Worm (Caenorhabditis elegans) whole organism, young adult: ENCODE results near the gene fbxa-224.

Experiments
- B0019.2 ChIP-seq: fragments of 200-800 bp; sonication (Bioruptor generic); conservative IDR thresholded peaks from 2 replicates; pipeline ENCODE4 v1.3.6; 2022; ENCODE audit warnings: missing genetic modification reagents, missing genetic modification characterization, missing compliant biosample characterization
- F22D6.2 ChIP-seq: sonication (generic microtip); optimal IDR thresholded peaks from 2 replicates; lab custom pipeline; 2016; ENCODE audit warnings: mild to moderate bottlenecking, missing genetic modification characterization, missing compliant biosample characterization
- Y53G8AR.9 ChIP-seq: fragments of 200-800 bp; sonication (Bioruptor generic); conservative IDR thresholded peaks from 2 replicates; pipeline ENCODE4 v1.3.6; 2022; ENCODE audit warnings: missing genetic modification reagents, missing genetic modification characterization, missing compliant biosample characterization
- Y79H2A.3 ChIP-seq: fragments of 200-800 bp; sonication (Bioruptor generic); conservative IDR thresholded peaks from 2 replicates; pipeline ENCODE4 v1.3.6; 2022; ENCODE audit warnings: missing genetic modification reagents, missing genetic modification characterization, missing compliant biosample characterization
- ama-1 ChIP-seq, 3 experiments: fragments of 150-350 bp in 1 of 3; sonication (generic microtip) in 2 of 3; optimal IDR thresholded peaks; 2 replicates each; lab custom pipeline; 2014 to 2018; ENCODE audit warnings: missing biosample characterization in 2 of 3, missing genetic modification characterization in 2 of 3, missing genetic modification reagents in 2 of 3
- aptf-2 ChIP-seq: fragments of 200-800 bp; sonication (Bioruptor generic); conservative IDR thresholded peaks from 2 replicates; pipeline ENCODE4 v1.3.6; 2022; ENCODE audit warnings: missing genetic modification reagents, missing genetic modification characterization, missing compliant biosample characterization
- atf-7 ChIP-seq: sonication (generic microtip); optimal IDR thresholded peaks from 2 replicates; lab custom pipeline; 2017; ENCODE audit warnings: mild to moderate bottlenecking, missing genetic modification characterization, missing compliant biosample characterization
- attf-3 ChIP-seq: fragments of 200-800 bp; sonication (Bioruptor generic); conservative IDR thresholded peaks from 2 replicates; pipeline ENCODE4 v1.3.6; 2022; ENCODE audit warnings: missing genetic modification reagents, missing genetic modification characterization, missing compliant biosample characterization
- cebp-1 ChIP-seq, 2 experiments: fragments of 200-800 bp in 1 of 2; sonication (Bioruptor generic) in 1 of 2; sonication (generic microtip) in 1 of 2; IDR thresholded peaks in 1 of 2; optimal IDR thresholded peaks in 1 of 2; 2 replicates each; pipeline versions ENCODE4 v1.3.6 to Lab custom; 2017 to 2022; ENCODE audit warnings: missing compliant biosample characterization in 2 of 2, missing genetic modification characterization in 2 of 2, mild to moderate bottlenecking in 1 of 2, missing genetic modification reagents in 1 of 2, moderate library complexity in 1 of 2
- ceh-100 ChIP-seq: fragments of 200-800 bp; sonication (Bioruptor generic); IDR thresholded peaks from 2 replicates; pipeline ENCODE4 v1.3.6; 2022; ENCODE audit warnings: missing genetic modification reagents, missing genetic modification characterization, missing compliant biosample characterization
- ceh-40 ChIP-seq: fragments of 200-800 bp; sonication (Bioruptor generic); IDR thresholded peaks from 2 replicates; pipeline ENCODE4 v1.3.6; 2022; ENCODE audit warnings: missing genetic modification characterization, missing compliant biosample characterization
- ceh-91 ChIP-seq: fragments of 200-800 bp; sonication (Bioruptor generic); IDR thresholded peaks from 2 replicates; pipeline ENCODE4 v1.3.6; 2022; ENCODE audit warnings: missing genetic modification reagents, missing genetic modification characterization, missing compliant biosample characterization
- dox-1 ChIP-seq: fragments of 200-800 bp; sonication (Bioruptor generic); IDR thresholded peaks from 2 replicates; pipeline ENCODE4 v1.3.6; 2022; ENCODE audit warnings: missing genetic modification reagents, missing genetic modification characterization, missing compliant biosample characterization
- dpl-1 ChIP-seq: fragments of 150-350 bp; optimal IDR thresholded peaks from 2 replicates; lab custom pipeline; 2014; ENCODE audit warnings: missing biosample characterization, missing genetic modification reagents, missing genetic modification characterization
- fkh-3 ChIP-seq: sonication (generic microtip); optimal IDR thresholded peaks from 2 replicates; lab custom pipeline; 2016; ENCODE audit warnings: mild to moderate bottlenecking, missing genetic modification characterization, missing compliant biosample characterization
- gei-17 ChIP-seq: fragments of 200-800 bp; sonication (Bioruptor generic); optimal IDR thresholded peaks from 2 replicates; lab custom pipeline; 2018; ENCODE audit warnings: mild to moderate bottlenecking, missing genetic modification characterization, missing compliant biosample characterization
- let-607 ChIP-seq, 2 experiments: fragments of 200-800 bp in 1 of 2; sonication (Bioruptor generic) in 1 of 2; sonication (generic microtip) in 1 of 2; optimal IDR thresholded peaks; 2 replicates each; lab custom pipeline; 2016 to 2018; ENCODE audit warnings: mild to moderate bottlenecking in 2 of 2, missing compliant biosample characterization in 2 of 2, missing genetic modification characterization in 2 of 2, moderate library complexity in 2 of 2, missing genotype in 1 of 2
- lin-54 ChIP-seq: fragments of 200-800 bp; sonication (Bioruptor generic); optimal IDR thresholded peaks from 2 replicates; lab custom pipeline; 2018; ENCODE audit warnings: mild to moderate bottlenecking, missing genetic modification characterization, missing compliant biosample characterization
- lir-1 ChIP-seq: fragments of 200-800 bp; sonication (Bioruptor generic); conservative IDR thresholded peaks from 2 replicates; pipeline ENCODE4 v1.3.6; 2022; ENCODE audit warnings: missing genetic modification reagents, missing genetic modification characterization, missing compliant biosample characterization
- lsl-1 ChIP-seq: fragments of 200-800 bp; sonication (Bioruptor generic); optimal IDR thresholded peaks from 2 replicates; lab custom pipeline; 2018; ENCODE audit warnings: mild to moderate bottlenecking, missing genetic modification characterization, moderate library complexity, missing compliant biosample characterization
- lsy-27 ChIP-seq: sonication (generic microtip); optimal IDR thresholded peaks from 2 replicates; lab custom pipeline; 2017; ENCODE audit warnings: missing genetic modification characterization, mild to moderate bottlenecking, missing compliant biosample characterization, antibody characterized with exemption, missing genotype, borderline replicate concordance; ENCODE audit not compliant: insufficient read depth
- mel-28 ChIP-seq: sonication (generic microtip); optimal IDR thresholded peaks from 2 replicates; lab custom pipeline; 2016; ENCODE audit warnings: borderline replicate concordance, mild to moderate bottlenecking, missing genetic modification characterization, missing compliant biosample characterization
- mes-4 ChIP-seq: sonication (generic microtip); optimal IDR thresholded peaks from 2 replicates; lab custom pipeline; 2016; ENCODE audit warnings: missing genotype, missing genetic modification characterization, missing compliant biosample characterization
- nfya-1 ChIP-seq: sonication (generic microtip); optimal IDR thresholded peaks from 2 replicates; lab custom pipeline; 2017; ENCODE audit warnings: antibody characterized with exemption, missing compliant biosample characterization, missing genetic modification characterization, borderline replicate concordance; ENCODE audit not compliant: insufficient read depth
- nhr-179 ChIP-seq: sonication (generic microtip); optimal IDR thresholded peaks from 2 replicates; lab custom pipeline; 2016; ENCODE audit warnings: mild to moderate bottlenecking, missing genetic modification characterization, missing compliant biosample characterization
- nhr-80 ChIP-seq: sonication (generic microtip); optimal IDR thresholded peaks from 2 replicates; lab custom pipeline; 2016; ENCODE audit warnings: missing genetic modification characterization, missing compliant biosample characterization
- snpc-1.1 ChIP-seq: sonication (generic microtip); optimal IDR thresholded peaks from 2 replicates; lab custom pipeline; 2017; ENCODE audit warnings: missing genetic modification characterization, mild to moderate bottlenecking, missing compliant biosample characterization, antibody characterized with exemption, moderate library complexity, missing genotype, missing genetic modification reagents; ENCODE audit not compliant: insufficient read depth
- snpc-1.3 ChIP-seq: sonication (generic microtip); optimal IDR thresholded peaks from 2 replicates; lab custom pipeline; 2017; ENCODE audit warnings: missing genetic modification characterization, mild to moderate bottlenecking, missing compliant biosample characterization, antibody characterized with exemption, moderate library complexity, missing genotype, missing genetic modification reagents; ENCODE audit not compliant: insufficient read depth
- snpc-3.4 ChIP-seq: sonication (generic microtip); optimal IDR thresholded peaks from 2 replicates; lab custom pipeline; 2017; ENCODE audit warnings: missing genetic modification characterization, mild to moderate bottlenecking, missing compliant biosample characterization, antibody characterized with exemption, moderate library complexity, missing genotype, missing genetic modification reagents
- xnd-1 ChIP-seq: sonication (generic microtip); optimal IDR thresholded peaks from 2 replicates; lab custom pipeline; 2016; ENCODE audit warnings: missing genotype, missing genetic modification reagents, missing genetic modification characterization, missing compliant biosample characterization
- zfh-2 ChIP-seq: fragments of 200-800 bp; sonication (Bioruptor generic); conservative IDR thresholded peaks from 2 replicates; pipeline ENCODE4 v1.3.6; 2022; ENCODE audit warnings: missing genetic modification reagents, missing genetic modification characterization, missing compliant biosample characterization
- ztf-22 ChIP-seq: fragments of 200-800 bp; sonication (Bioruptor generic); optimal IDR thresholded peaks from 2 replicates; lab custom pipeline; 2018; ENCODE audit warnings: mild to moderate bottlenecking, missing genetic modification characterization, moderate library complexity, missing compliant biosample characterization
- ztf-6 ChIP-seq: fragments of 200-800 bp; sonication (Bioruptor generic); IDR thresholded peaks from 2 replicates; pipeline ENCODE4 v1.3.6; 2022; ENCODE audit warnings: missing genetic modification reagents, missing genetic modification characterization, missing compliant biosample characterization

fbxa-224 gene

ce11 chrII:7544782-7545181, 3.2 kb downstream of the fbxa-224 start:
- TF ChIP-seq lsl-1 (no peak), ceh-40 (no peak), zfh-2 (GFP tag; lab: Robert Waterston, UW) (peak; percentile 64; the same call in 1 of the 2 replicates), lin-54 (no peak), snpc-3.4 (tag; lab: Kevin White, UChicago) (no peak), nhr-80 (no peak), aptf-2 (no peak), ztf-22 (GFP tag; lab: Kevin White, UChicago) (no peak), Y53G8AR.9 (GFP tag; lab: Robert Waterston, UW) (no peak)

ce11 chrII:7543808-7544207, 4.1 kb downstream of the fbxa-224 start, which contains the start of gene rol-8:
Gene rol-8, plus strand, starts transcription at chrII:7544108.
- no peak for TF ChIP-seq lsy-27 (tag; lab: Kevin White, UChicago)
- no peak for TF ChIP-seq F22D6.2 (tag; lab: Kevin White, UChicago)
- TF ChIP-seq ztf-6 = no peak
- TF ChIP-seq ceh-100 (GFP tag; lab: Robert Waterston, UW) = no peak
- no peak for TF ChIP-seq cebp-1 (GFP tag; IDR thresholded peaks at IDR 0.05; lab: Robert Waterston, UW)
- TF ChIP-seq cebp-1 (tag; optimal IDR thresholded peaks at IDR 0.05; lab: Kevin White, UChicago) = no peak
- TF ChIP-seq mes-4 = no peak
- TF ChIP-seq ama-1 (optimal IDR thresholded peaks at IDR 0.05; lab: Kevin White, UChicago) = no peak
- TF ChIP-seq ama-1 (GFP tag; optimal IDR thresholded peaks at IDR 0.05; lab: Kevin White, UChicago) = no peak
- TF ChIP-seq atf-7 = no peak
- TF ChIP-seq B0019.2 = no peak
- no peak for TF ChIP-seq gei-17 (GFP tag; lab: Kevin White, UChicago)
- no peak for TF ChIP-seq dpl-1
- TF ChIP-seq xnd-1 (tag; lab: Kevin White, UChicago) = no peak
- TF ChIP-seq nhr-179 = no peak
- TF ChIP-seq snpc-1.3 (tag; lab: Kevin White, UChicago) = no peak

DNA sequence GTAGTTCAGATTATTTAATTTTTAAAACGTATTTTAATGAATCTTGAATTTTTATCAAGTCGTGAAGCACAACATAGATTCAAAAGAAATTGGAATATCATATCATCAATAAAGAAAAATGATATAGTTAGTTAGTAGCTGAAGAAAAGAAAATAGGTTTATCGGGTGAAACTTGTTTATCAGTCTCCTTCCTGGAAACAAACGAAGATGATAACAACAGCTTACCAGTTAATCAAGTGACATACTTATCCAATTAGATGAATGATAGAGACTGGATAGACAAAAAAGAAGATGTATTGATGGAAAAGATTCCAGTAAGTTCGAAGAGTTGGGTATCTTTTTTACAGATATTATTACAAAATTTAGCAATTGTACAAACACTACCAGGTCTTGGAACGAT, 5.0 kb downstream of the fbxa-224 start:
- TF ChIP-seq ceh-91 (GFP tag; lab: Robert Waterston, UW) (no peak), lir-1 (GFP tag; lab: Robert Waterston, UW) (no peak), attf-3 (no peak), fkh-3 (tag; lab: Kevin White, UChicago) (no peak), Y53G8AR.9 (GFP tag; lab: Robert Waterston, UW) (no peak), let-607 (tag; optimal IDR thresholded peaks at IDR 0.05; lab: Kevin White, UChicago) (no peak), snpc-1.1 (no peak), Y79H2A.3 (GFP tag; lab: Robert Waterston, UW) (no peak), mel-28 (tag; lab: Kevin White, UChicago) (no peak), dox-1 (GFP tag; lab: Robert Waterston, UW) (no peak), nfya-1 (no peak)
